Worm (Caenorhabditis elegans) whole organism, young adult: Measurements from ENCODE around the gene Y66D12A.30.
A peak's percentile ranks its signal among the peaks of the same experiment; 100 is the strongest.

Experiments
- B0019.2 ChIP-seq: fragments of 200-800 bp; sonication (Bioruptor generic); conservative IDR thresholded peaks from 2 replicates; pipeline ENCODE4 v1.3.6; 2022; ENCODE audit warnings: missing genetic modification reagents, missing genetic modification characterization, missing compliant biosample characterization
- B0261.1 ChIP-seq: sonication (generic microtip); optimal IDR thresholded peaks from 2 replicates; lab custom pipeline; 2016; ENCODE audit warnings: mild to moderate bottlenecking, missing genetic modification characterization, moderate library complexity, missing compliant biosample characterization
- B0336.3 ChIP-seq: fragments of 200-800 bp; sonication (Bioruptor generic); IDR thresholded peaks from 2 replicates; pipeline ENCODE4 v1.3.6; 2022; ENCODE audit warnings: missing genetic modification characterization, missing compliant biosample characterization
- F23B12.7 ChIP-seq: sonication (generic microtip); optimal IDR thresholded peaks from 2 replicates; lab custom pipeline; 2017; ENCODE audit warnings: missing genetic modification characterization, mild to moderate bottlenecking, missing compliant biosample characterization, antibody characterized with exemption, moderate library complexity; ENCODE audit not compliant: insufficient read depth
- F33H1.4 ChIP-seq: fragments of 200-800 bp; sonication (Bioruptor generic); IDR thresholded peaks from 2 replicates; pipeline ENCODE4 v1.3.6; 2022; ENCODE audit warnings: missing genetic modification reagents, missing genetic modification characterization, missing compliant biosample characterization
- F52B5.7 ChIP-seq: sonication (generic microtip); optimal IDR thresholded peaks from 2 replicates; lab custom pipeline; 2016; ENCODE audit warnings: mild to moderate bottlenecking, missing genetic modification characterization, missing compliant biosample characterization
- F57A8.1 ChIP-seq: fragments of 200-800 bp; sonication (Bioruptor generic); optimal IDR thresholded peaks from 2 replicates; lab custom pipeline; 2018; ENCODE audit warnings: mild to moderate bottlenecking, missing genetic modification characterization, moderate library complexity, missing compliant biosample characterization
- Y53F4B.3 ChIP-seq: fragments of 200-800 bp; sonication (Bioruptor generic); IDR thresholded peaks from 2 replicates; pipeline ENCODE4 v1.3.6; 2022; ENCODE audit warnings: missing genetic modification reagents, missing genetic modification characterization, missing compliant biosample characterization
- ZK185.1 ChIP-seq: sonication (generic microtip); optimal IDR thresholded peaks from 2 replicates; lab custom pipeline; 2016; ENCODE audit warnings: mild to moderate bottlenecking, missing genetic modification characterization, missing compliant biosample characterization; ENCODE audit not compliant: poor library complexity, severe bottlenecking
- akir-1 ChIP-seq: fragments of 200-800 bp; sonication (Bioruptor generic); optimal IDR thresholded peaks from 2 replicates; lab custom pipeline; 2018; ENCODE audit warnings: mild to moderate bottlenecking, missing genetic modification characterization, moderate library complexity, missing compliant biosample characterization
- atf-7 ChIP-seq: sonication (generic microtip); optimal IDR thresholded peaks from 2 replicates; lab custom pipeline; 2017; ENCODE audit warnings: mild to moderate bottlenecking, missing genetic modification characterization, missing compliant biosample characterization
- athp-1 ChIP-seq: sonication (generic microtip); optimal IDR thresholded peaks from 2 replicates; lab custom pipeline; 2017; ENCODE audit warnings: mild to moderate bottlenecking, missing genetic modification characterization, missing compliant biosample characterization
- attf-3 ChIP-seq: fragments of 200-800 bp; sonication (Bioruptor generic); conservative IDR thresholded peaks from 2 replicates; pipeline ENCODE4 v1.3.6; 2022; ENCODE audit warnings: missing genetic modification reagents, missing genetic modification characterization, missing compliant biosample characterization
- attf-6 ChIP-seq: fragments of 200-800 bp; sonication (Bioruptor generic); IDR thresholded peaks from 2 replicates; pipeline ENCODE4 v1.3.6; 2022; ENCODE audit warnings: missing genetic modification reagents, missing genetic modification characterization, missing compliant biosample characterization
- bed-1 ChIP-seq: fragments of 200-800 bp; sonication (Bioruptor generic); IDR thresholded peaks from 2 replicates; pipeline ENCODE4 v1.3.6; 2022; ENCODE audit warnings: missing genetic modification reagents, missing genetic modification characterization, missing compliant biosample characterization
- ceh-27 ChIP-seq: fragments of 200-800 bp; sonication (Bioruptor generic); optimal IDR thresholded peaks from 2 replicates; lab custom pipeline; 2018; ENCODE audit warnings: mild to moderate bottlenecking, missing genetic modification characterization, moderate library complexity, missing compliant biosample characterization
- dox-1 ChIP-seq: fragments of 200-800 bp; sonication (Bioruptor generic); IDR thresholded peaks from 2 replicates; pipeline ENCODE4 v1.3.6; 2022; ENCODE audit warnings: missing genetic modification reagents, missing genetic modification characterization, missing compliant biosample characterization
- dpff-1 ChIP-seq: sonication (generic microtip); optimal IDR thresholded peaks from 2 replicates; lab custom pipeline; 2017; ENCODE audit warnings: mild to moderate bottlenecking, missing genetic modification characterization, missing compliant biosample characterization
- efl-1 ChIP-seq: fragments of 150-350 bp; optimal IDR thresholded peaks from 2 replicates; lab custom pipeline; 2014; ENCODE audit warnings: missing biosample characterization, missing genetic modification reagents, missing genetic modification characterization
- egl-18 ChIP-seq: fragments of 200-800 bp; sonication (Bioruptor generic); IDR thresholded peaks from 2 replicates; pipeline ENCODE4 v1.3.6; 2022; ENCODE audit warnings: missing genetic modification reagents, missing genetic modification characterization, missing compliant biosample characterization
- gei-17 ChIP-seq: fragments of 200-800 bp; sonication (Bioruptor generic); optimal IDR thresholded peaks from 2 replicates; lab custom pipeline; 2018; ENCODE audit warnings: mild to moderate bottlenecking, missing genetic modification characterization, missing compliant biosample characterization
- him-1 ChIP-seq: sonication (generic microtip); optimal IDR thresholded peaks from 2 replicates; lab custom pipeline; 2016; ENCODE audit warnings: missing genotype, missing genetic modification reagents, missing genetic modification characterization, missing compliant biosample characterization
- hmg-1.2 ChIP-seq: fragments of 200-800 bp; sonication (Bioruptor generic); IDR thresholded peaks from 2 replicates; pipeline ENCODE4 v1.3.6; 2022; ENCODE audit warnings: missing genetic modification reagents, missing genetic modification characterization, missing compliant biosample characterization
- hsf-1 ChIP-seq: fragments of 200-800 bp; sonication (Bioruptor generic); IDR thresholded peaks from 2 replicates; pipeline ENCODE4 v1.3.6; 2022; ENCODE audit warnings: missing genetic modification reagents, missing genetic modification characterization, missing compliant biosample characterization
- lin-26 ChIP-seq: fragments of 200-800 bp; sonication (Bioruptor generic); IDR thresholded peaks from 2 replicates; pipeline ENCODE4 v1.3.6; 2022; ENCODE audit warnings: missing genetic modification reagents, missing genetic modification characterization, missing compliant biosample characterization
- lin-35 ChIP-seq, 3 experiments: fragments of 150-350 bp in 2 of 3; sonication (generic microtip) in 1 of 3; optimal IDR thresholded peaks; 2 replicates each; lab custom pipeline; 2014 to 2018; ENCODE audit warnings: missing biosample characterization in 3 of 3, missing genetic modification characterization in 3 of 3, missing genetic modification reagents in 3 of 3
- lir-1 ChIP-seq: fragments of 200-800 bp; sonication (Bioruptor generic); conservative IDR thresholded peaks from 2 replicates; pipeline ENCODE4 v1.3.6; 2022; ENCODE audit warnings: missing genetic modification reagents, missing genetic modification characterization, missing compliant biosample characterization
- lsy-27 ChIP-seq: sonication (generic microtip); optimal IDR thresholded peaks from 2 replicates; lab custom pipeline; 2017; ENCODE audit warnings: missing genetic modification characterization, mild to moderate bottlenecking, missing compliant biosample characterization, antibody characterized with exemption, missing genotype, borderline replicate concordance; ENCODE audit not compliant: insufficient read depth
- madf-10 ChIP-seq: sonication (generic microtip); optimal IDR thresholded peaks from 2 replicates; lab custom pipeline; 2016; ENCODE audit warnings: mild to moderate bottlenecking, missing genetic modification characterization, missing compliant biosample characterization
- madf-8 ChIP-seq: fragments of 200-800 bp; sonication (Bioruptor generic); conservative IDR thresholded peaks from 2 replicates; pipeline ENCODE4 v1.3.6; 2022; ENCODE audit warnings: missing genetic modification reagents, missing genetic modification characterization, missing compliant biosample characterization
- mel-28 ChIP-seq: sonication (generic microtip); optimal IDR thresholded peaks from 2 replicates; lab custom pipeline; 2016; ENCODE audit warnings: borderline replicate concordance, mild to moderate bottlenecking, missing genetic modification characterization, missing compliant biosample characterization
- mes-4 ChIP-seq: sonication (generic microtip); optimal IDR thresholded peaks from 2 replicates; lab custom pipeline; 2016; ENCODE audit warnings: missing genotype, missing genetic modification characterization, missing compliant biosample characterization
- nfya-2 ChIP-seq: fragments of 200-800 bp; sonication (Bioruptor generic); IDR thresholded peaks from 2 replicates; pipeline ENCODE4 v1.3.6; 2022; ENCODE audit warnings: missing genetic modification reagents, missing genetic modification characterization, missing compliant biosample characterization
- nfyb-1 ChIP-seq: fragments of 200-800 bp; sonication (Bioruptor generic); IDR thresholded peaks from 2 replicates; pipeline ENCODE4 v1.3.6; 2022; ENCODE audit warnings: missing genetic modification reagents, missing genetic modification characterization, missing compliant biosample characterization
- nhr-27 ChIP-seq: fragments of 200-800 bp; sonication (Bioruptor generic); optimal IDR thresholded peaks from 2 replicates; lab custom pipeline; 2018; ENCODE audit warnings: mild to moderate bottlenecking, missing genetic modification characterization, moderate library complexity, missing compliant biosample characterization
- nhr-90 ChIP-seq: sonication (generic microtip); optimal IDR thresholded peaks from 2 replicates; lab custom pipeline; 2016; ENCODE audit warnings: missing genotype, mild to moderate bottlenecking, missing genetic modification characterization, missing compliant biosample characterization
- repo-1 ChIP-seq: sonication (generic microtip); optimal IDR thresholded peaks from 2 replicates; lab custom pipeline; 2017; ENCODE audit warnings: mild to moderate bottlenecking, missing genetic modification characterization, missing compliant biosample characterization
- sdz-38 ChIP-seq: sonication (generic microtip); optimal IDR thresholded peaks from 2 replicates; lab custom pipeline; 2016; ENCODE audit warnings: missing genotype, missing genetic modification characterization, missing compliant biosample characterization
- sea-2 ChIP-seq: fragments of 200-800 bp; sonication (Bioruptor generic); IDR thresholded peaks from 2 replicates; pipeline ENCODE4 v1.3.6; 2022; ENCODE audit warnings: missing genetic modification characterization, missing compliant biosample characterization
- snpc-1.3 ChIP-seq: sonication (generic microtip); optimal IDR thresholded peaks from 2 replicates; lab custom pipeline; 2017; ENCODE audit warnings: missing genetic modification characterization, mild to moderate bottlenecking, missing compliant biosample characterization, antibody characterized with exemption, moderate library complexity, missing genotype, missing genetic modification reagents; ENCODE audit not compliant: insufficient read depth
- somi-1 ChIP-seq: fragments of 200-800 bp; sonication (Bioruptor generic); optimal IDR thresholded peaks from 2 replicates; lab custom pipeline; 2018; ENCODE audit warnings: mild to moderate bottlenecking, missing genetic modification characterization, missing compliant biosample characterization
- tlf-1 ChIP-seq: fragments of 200-800 bp; sonication (Bioruptor generic); optimal IDR thresholded peaks from 2 replicates; lab custom pipeline; 2018; ENCODE audit warnings: mild to moderate bottlenecking, missing genetic modification characterization, missing compliant biosample characterization
- zfh-2 ChIP-seq: fragments of 200-800 bp; sonication (Bioruptor generic); conservative IDR thresholded peaks from 2 replicates; pipeline ENCODE4 v1.3.6; 2022; ENCODE audit warnings: missing genetic modification reagents, missing genetic modification characterization, missing compliant biosample characterization
- zim-3 ChIP-seq: sonication (generic microtip); optimal IDR thresholded peaks from 2 replicates; lab custom pipeline; 2017; ENCODE audit warnings: mild to moderate bottlenecking, missing genetic modification characterization, moderate library complexity, missing compliant biosample characterization
- ztf-25 ChIP-seq: fragments of 200-800 bp; sonication (Bioruptor generic); IDR thresholded peaks from 2 replicates; pipeline ENCODE4 v1.3.6; 2022; ENCODE audit warnings: missing genetic modification reagents, missing genetic modification characterization, missing compliant biosample characterization
- ztf-28 ChIP-seq: fragments of 200-800 bp; sonication (Bioruptor generic); IDR thresholded peaks from 2 replicates; pipeline ENCODE4 v1.3.6; 2022; ENCODE audit warnings: missing genetic modification reagents, missing genetic modification characterization, missing compliant biosample characterization
- ztf-3 ChIP-seq: fragments of 200-800 bp; sonication (Bioruptor generic); optimal IDR thresholded peaks from 2 replicates; lab custom pipeline; 2018; ENCODE audit warnings: mild to moderate bottlenecking, missing genetic modification characterization, missing compliant biosample characterization

The Y66D12A.30 gene

ce11 chrIII:11579380-11579779, 30.3 kb upstream of the Y66D12A.30 start:
- TF ChIP-seq zfh-2: peak; percentile 80
- TF ChIP-seq egl-18 (GFP tag; lab: Robert Waterston, UW): no peak
- 0 out of 2 replicates have a peak, but pooled peaks have one; percentile 18 for TF ChIP-seq nfyb-1 (GFP tag; lab: Robert Waterston, UW)
- no peak for TF ChIP-seq sea-2 (GFP tag; lab: Robert Waterston, UW)
- peak; percentile 22; the same call in 1 of the 2 replicates for TF ChIP-seq B0336.3
- peak; percentile 45; the same call in 1 of the 2 replicates for TF ChIP-seq hsf-1 (GFP tag; lab: Robert Waterston, UW)
- no peak for TF ChIP-seq lin-35 (GFP tag; optimal IDR thresholded peaks at IDR 0.05; lab: Kevin White, UChicago)
- TF ChIP-seq atf-7: no peak

- TF ChIP-seq sea-2 (GFP tag; lab: Robert Waterston, UW): no peak
- TF ChIP-seq lir-1 (GFP tag; lab: Robert Waterston, UW): no peak
- TF ChIP-seq bed-1: no peak
- peak; percentile 67 for TF ChIP-seq efl-1 (GFP tag; lab: Kevin White, UChicago)
- TF ChIP-seq atf-7: no peak
- no peak for TF ChIP-seq somi-1 (GFP tag; lab: Kevin White, UChicago)
- no peak for TF ChIP-seq lsy-27 (tag; lab: Kevin White, UChicago)
- TF ChIP-seq athp-1 (tag; lab: Kevin White, UChicago): peak; percentile 62
- TF ChIP-seq dpff-1: no peak
- TF ChIP-seq ztf-25 (GFP tag; lab: Robert Waterston, UW): no peak
- TF ChIP-seq ztf-3: no peak
- TF ChIP-seq repo-1 (tag; lab: Kevin White, UChicago): no peak
- TF ChIP-seq tlf-1 (GFP tag; lab: Kevin White, UChicago): no peak
- TF ChIP-seq akir-1 (GFP tag; lab: Kevin White, UChicago): no peak
- TF ChIP-seq zim-3 (tag; lab: Kevin White, UChicago): no peak
- TF ChIP-seq zfh-2: no peak
- TF ChIP-seq F33H1.4: no peak
- no peak for TF ChIP-seq lin-26 (GFP tag; lab: Robert Waterston, UW)
- TF ChIP-seq attf-3 (GFP tag; lab: Robert Waterston, UW): no peak
- no peak for TF ChIP-seq F57A8.1 (GFP tag; lab: Kevin White, UChicago)
- TF ChIP-seq dox-1 (GFP tag; lab: Robert Waterston, UW): no peak
- TF ChIP-seq nhr-27 (tag; lab: Kevin White, UChicago): no peak
- TF ChIP-seq mel-28: no peak
- TF ChIP-seq gei-17 (GFP tag; lab: Kevin White, UChicago): no peak
- TF ChIP-seq nfya-2 (GFP tag; lab: Robert Waterston, UW): no peak
- no peak for TF ChIP-seq sdz-38 (tag; lab: Kevin White, UChicago)
- TF ChIP-seq mes-4 (tag; lab: Kevin White, UChicago): no peak
- TF ChIP-seq F52B5.7 (tag; lab: Kevin White, UChicago): no peak
- TF ChIP-seq B0261.1 (tag; lab: Kevin White, UChicago): no peak
- TF ChIP-seq ztf-28 (GFP tag; lab: Robert Waterston, UW): no peak
- no peak for TF ChIP-seq attf-6
- TF ChIP-seq nhr-90 (tag; lab: Kevin White, UChicago): no peak
- TF ChIP-seq ZK185.1 (tag; lab: Kevin White, UChicago): no peak
- TF ChIP-seq madf-8 (GFP tag; lab: Robert Waterston, UW): no peak
- no peak for TF ChIP-seq B0019.2
- TF ChIP-seq ceh-27: no peak
- no peak for TF ChIP-seq snpc-1.3 (tag; lab: Kevin White, UChicago)
- no peak for TF ChIP-seq Y53F4B.3 (GFP tag; lab: Robert Waterston, UW)
- TF ChIP-seq F23B12.7 (tag; lab: Kevin White, UChicago): no peak
- TF ChIP-seq hmg-1.2 (GFP tag; lab: Robert Waterston, UW): no peak
- TF ChIP-seq madf-10: no peak
- no peak for TF ChIP-seq him-1 (tag; lab: Kevin White, UChicago)
These were observed 29.2 kb upstream of the Y66D12A.30 start, which contains the start of gene Y66D12A.7 for ce11 chrIII:11580428-11580885. Gene Y66D12A.7, minus strand, starts transcription at chrIII:11580478.
